Fruit fly (Drosophila melanogaster) S2 (cell line): ENCODE results near the gene NetB.

Experiments
- CG8478 ChIP-seq: fragments of >200 bp; optimal IDR thresholded peaks from 2 replicates; lab custom pipeline; 2018
- CTCF ChIP-seq, 2 experiments: fragments of >200 bp; optimal IDR thresholded peaks; 2 replicates each; lab custom pipeline; 2018

DNA sequence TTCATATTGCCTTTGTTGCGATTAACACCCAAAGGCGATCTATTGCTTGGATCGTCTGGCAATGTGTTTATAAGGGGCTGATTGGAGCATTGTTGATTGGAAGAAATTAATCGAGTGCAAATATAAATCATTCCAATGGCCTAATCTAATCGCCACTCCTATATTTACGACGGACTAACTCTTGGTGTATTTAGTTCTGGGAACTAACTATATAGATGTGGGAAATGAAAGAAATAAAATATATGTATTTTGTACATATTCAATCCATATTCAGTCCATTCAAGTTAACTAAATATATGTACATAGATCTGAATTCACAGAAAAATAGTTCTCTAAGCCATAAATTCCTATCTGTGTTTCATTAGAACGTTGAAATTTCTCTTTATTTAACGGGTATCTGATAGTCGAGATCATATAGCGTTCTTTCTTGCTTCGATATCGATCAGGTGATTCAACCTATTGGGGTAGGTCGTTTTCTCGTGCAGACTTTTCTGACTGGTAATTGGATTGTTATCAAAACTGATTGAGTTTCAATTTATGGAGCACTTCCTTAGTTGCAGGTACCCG is 34.9 kb upstream of the NetB start, which contains the start of gene Ag5r2:
- TF ChIP-seq CTCF (optimal IDR thresholded peaks at IDR 0.05; lab: Kevin White, UChicago) (no peak), CG8478 (lab: Kevin White, UChicago) (no peak)
